Fruit fly (Drosophila melanogaster) whole organism, pupa: ENCODE data around the gene CG33489.

Experiments
- CG12605 ChIP-seq: fragments of 200-800 bp; sonication (Bioruptor generic); IDR thresholded peaks from 2 replicates; pipeline ENCODE4 v1.3.6; 2022; ENCODE audit warnings: missing biosample characterization, missing genetic modification characterization
- CG13204 ChIP-seq: fragments of 200-800 bp; sonication (Bioruptor generic); optimal IDR thresholded peaks from 2 replicates; lab custom pipeline; 2018; ENCODE audit warnings: missing biosample characterization, mild to moderate bottlenecking, missing genetic modification characterization, moderate library complexity
- CG14655 ChIP-seq: fragments of 200-800 bp; sonication (Bioruptor generic); optimal IDR thresholded peaks from 3 replicates; lab custom pipeline; 2017; ENCODE audit warnings: mild to moderate bottlenecking, missing biosample characterization, missing genetic modification reagents, missing genetic modification characterization
- CG15710 ChIP-seq: fragments of 200-800 bp; sonication (Bioruptor generic); optimal IDR thresholded peaks from 2 replicates; lab custom pipeline; 2018; ENCODE audit warnings: missing biosample characterization, mild to moderate bottlenecking, missing genetic modification characterization, moderate library complexity
- CG32121 ChIP-seq: fragments of 200-800 bp; sonication (Bioruptor generic); IDR thresholded peaks from 2 replicates; pipeline ENCODE4 v1.3.6; 2022; ENCODE audit warnings: missing biosample characterization, missing genetic modification characterization
- CG34367 ChIP-seq: fragments of 200-800 bp; sonication (Bioruptor generic); optimal IDR thresholded peaks from 2 replicates; lab custom pipeline; 2018; ENCODE audit warnings: missing biosample characterization, mild to moderate bottlenecking, missing genetic modification characterization
- CG8159 ChIP-seq: fragments of 200-800 bp; sonication (Bioruptor generic); optimal IDR thresholded peaks from 3 replicates; lab custom pipeline; 2018; ENCODE audit warnings: missing biosample characterization, mild to moderate bottlenecking, missing genetic modification characterization, moderate library complexity
- CG9948 ChIP-seq: fragments of 200-800 bp; sonication (Bioruptor generic); optimal IDR thresholded peaks from 2 replicates; lab custom pipeline; 2018; ENCODE audit warnings: missing biosample characterization, mild to moderate bottlenecking, missing genetic modification characterization, moderate library complexity
- rn ChIP-seq: fragments of 200-800 bp; sonication (Bioruptor generic); IDR thresholded peaks from 2 replicates; pipeline ENCODE4 v1.3.6; 2022; ENCODE audit warnings: missing biosample characterization, missing genetic modification characterization

dm6 chr3L:11593778-11594177 lies 16.9 kb upstream of the CG33489 start:
- TF ChIP-seq CG8159 (tag; lab: Kevin White, UChicago) (peak; percentile 86), CG34367 (peak; percentile 23), CG14655 (GFP tag; lab: Kevin White, UChicago) (peak; percentile 35), CG32121 (peak; percentile 61), CG15710 (peak; percentile 46), rn (GFP tag; lab: Robert Waterston, UW) (no peak), CG13204 (GFP tag; lab: Kevin White, UChicago) (no peak), CG12605 (GFP tag; lab: Robert Waterston, UW) (no peak), CG9948 (tag; lab: Kevin White, UChicago) (peak; percentile 40)
